Worm (Caenorhabditis elegans) whole organism, L1 larva: ENCODE data around the gene T06D4.6.

ENCODE experiments used
- aly-2 ChIP-seq: fragments of 150-350 bp; optimal IDR thresholded peaks from 2 replicates; lab custom pipeline; 2014; ENCODE audit warnings: missing biosample characterization, missing genetic modification characterization
- ama-1 ChIP-seq: fragments of 150-350 bp; optimal IDR thresholded peaks from 2 replicates; lab custom pipeline; 2014
- ceh-82 ChIP-seq, 3 experiments: fragments of 150-350 bp in 1 of 3; sonication (generic microtip) in 2 of 3; optimal IDR thresholded peaks; 2 replicates each; lab custom pipeline; 2014 to 2017; ENCODE audit warnings: missing biosample characterization in 3 of 3, missing genetic modification characterization in 3 of 3
- lin-13 ChIP-seq: fragments of 150-350 bp; optimal IDR thresholded peaks from 2 replicates; lab custom pipeline; 2014; ENCODE audit warnings: missing biosample characterization, missing genetic modification reagents, missing genetic modification characterization
- nhr-76 ChIP-seq: sonication (generic microtip); optimal IDR thresholded peaks from 2 replicates; lab custom pipeline; 2017; ENCODE audit warnings: missing biosample characterization, missing genetic modification characterization
- nhr-77 ChIP-seq: fragments of 150-350 bp; optimal IDR thresholded peaks from 2 replicates; lab custom pipeline; 2014; ENCODE audit warnings: missing biosample characterization, missing genetic modification characterization
- snpc-4 ChIP-seq: fragments of 150-350 bp; optimal IDR thresholded peaks from 2 replicates; lab custom pipeline; 2014; ENCODE audit warnings: missing biosample characterization, missing genetic modification characterization
- tbx-2 ChIP-seq: sonication (generic microtip); optimal IDR thresholded peaks from 2 replicates; lab custom pipeline; 2016; ENCODE audit warnings: missing genetic modification characterization, missing compliant biosample characterization
- unc-62 ChIP-seq: fragments of 150-350 bp; optimal IDR thresholded peaks from 2 replicates; lab custom pipeline; 2014; ENCODE audit warnings: missing biosample characterization, missing genetic modification reagents, missing genetic modification characterization
- xbp-1 ChIP-seq: sonication (generic microtip); optimal IDR thresholded peaks from 2 replicates; lab custom pipeline; 2016; ENCODE audit warnings: missing genetic modification characterization, missing compliant biosample characterization

DNA sequence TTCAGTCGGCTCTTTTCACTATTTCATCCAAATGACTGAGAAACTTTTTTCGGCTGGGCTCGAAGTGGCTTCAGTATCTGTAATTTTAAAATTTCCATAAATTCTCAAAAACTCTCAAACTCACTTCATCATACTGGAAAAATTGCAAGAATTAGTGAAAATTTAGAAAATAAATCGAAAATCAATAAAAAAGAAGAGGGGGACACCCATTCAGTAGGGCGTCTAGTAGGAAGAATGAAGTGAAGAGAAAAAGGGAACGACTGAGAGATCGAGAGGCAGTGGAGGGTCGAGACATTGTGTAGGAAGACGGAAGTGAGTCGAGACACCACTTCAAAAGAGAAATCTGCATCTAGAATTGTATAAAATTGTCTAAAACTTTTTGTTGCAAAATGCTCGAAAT lies 13.5 kb downstream of the T06D4.6 start:
- no peak for TF ChIP-seq unc-62 (GFP tag; lab: Kevin White, UChicago)
- TF ChIP-seq snpc-4 (tag; lab: Kevin White, UChicago): no peak
- TF ChIP-seq aly-2: no peak
- no peak for TF ChIP-seq nhr-76 (tag; lab: Kevin White, UChicago)
- no peak for TF ChIP-seq tbx-2
- TF ChIP-seq ama-1 (lab: Kevin White, UChicago): no peak
- no peak for TF ChIP-seq nhr-77 (tag; lab: Kevin White, UChicago)
- TF ChIP-seq lin-13 (GFP tag; lab: Kevin White, UChicago): no peak
- no peak for TF ChIP-seq xbp-1 (tag; lab: Kevin White, UChicago)
- TF ChIP-seq ceh-82 (tag; optimal IDR thresholded peaks at IDR 0.05; lab: Kevin White, UChicago): no peak
